Worm (Caenorhabditis elegans): ENCODE data around the gene srsx-34.

The srsx-34 gene

ce11 chrV:9059468-9059867 is 23.7 kb downstream of the srsx-34 start, which contains the start of the genes C25E10.16 and C25E10.13:
C25E10.16 (minus strand) TSS chrV:9059568.
C25E10.13 (plus strand) TSS chrV:9059723.
- no peak for TF ChIP-seq flt-1 (GFP tag; IDR thresholded peaks at IDR 0.05)
- no peak for TF ChIP-seq klf-2 (GFP tag; conservative IDR thresholded peaks at IDR 0.05)
- TF ChIP-seq ref-1 (GFP tag; conservative IDR thresholded peaks at IDR 0.05), result no peak

- TF ChIP-seq klf-2 (GFP tag; conservative IDR thresholded peaks at IDR 0.05) (no peak), flt-1 (GFP tag; IDR thresholded peaks at IDR 0.05) (no peak), ztf-29 (GFP tag; IDR thresholded peaks at IDR 0.05) (no peak), med-1 (GFP tag; optimal IDR thresholded peaks at IDR 0.05; ENCODE audit: insufficient read depth) (no peak), ref-1 (GFP tag; conservative IDR thresholded peaks at IDR 0.05) (no peak)
Measured at ce11 chrV:9062341-9062740, 26.6 kb downstream of the srsx-34 start, which contains the start of gene C25E10.12. C25E10.12 (minus strand) TSS chrV:9062441.

ce11 chrV:9063134-9063533 is 27.3 kb downstream of the srsx-34 start:
- TF ChIP-seq med-1 (GFP tag; optimal IDR thresholded peaks at IDR 0.05; ENCODE audit: insufficient read depth), result no peak
- no peak for TF ChIP-seq ztf-23 (GFP tag; IDR thresholded peaks at IDR 0.05)
- no peak for TF ChIP-seq ztf-29 (GFP tag; IDR thresholded peaks at IDR 0.05)
- TF ChIP-seq flt-1 (GFP tag; IDR thresholded peaks at IDR 0.05), result no peak
- TF ChIP-seq T22C8.4 (GFP tag; IDR thresholded peaks at IDR 0.05), result no peak
- no peak for TF ChIP-seq klf-2 (GFP tag; conservative IDR thresholded peaks at IDR 0.05)
- TF ChIP-seq tab-1 (GFP tag; IDR thresholded peaks at IDR 0.05), result no peak
- TF ChIP-seq cog-1 (tag; optimal IDR thresholded peaks at IDR 0.05), result no peak
- TF ChIP-seq ref-1 (GFP tag; conservative IDR thresholded peaks at IDR 0.05), result no peak

- TF ChIP-seq tab-1 (GFP tag; IDR thresholded peaks at IDR 0.05) (no peak), T22C8.4 (GFP tag; IDR thresholded peaks at IDR 0.05) (no peak), med-1 (GFP tag; optimal IDR thresholded peaks at IDR 0.05; ENCODE audit: insufficient read depth) (no peak), klf-2 (GFP tag; conservative IDR thresholded peaks at IDR 0.05) (no peak), ref-1 (GFP tag; conservative IDR thresholded peaks at IDR 0.05) (no peak), flt-1 (GFP tag; IDR thresholded peaks at IDR 0.05) (no peak), ztf-29 (GFP tag; IDR thresholded peaks at IDR 0.05) (no peak), ztf-23 (GFP tag; IDR thresholded peaks at IDR 0.05) (no peak), cog-1 (tag; optimal IDR thresholded peaks at IDR 0.05) (no peak)
Measured at ce11 chrV:9065001-9065400, 29.2 kb downstream of the srsx-34 start.

ce11 chrV:9065915-9066314 is 30.1 kb downstream of the srsx-34 start:
- TF ChIP-seq ztf-23 (GFP tag; IDR thresholded peaks at IDR 0.05) (no peak), ref-1 (GFP tag; conservative IDR thresholded peaks at IDR 0.05) (no peak), flt-1 (GFP tag; IDR thresholded peaks at IDR 0.05) (no peak), med-1 (GFP tag; optimal IDR thresholded peaks at IDR 0.05; ENCODE audit: insufficient read depth) (no peak), T22C8.4 (GFP tag; IDR thresholded peaks at IDR 0.05) (no peak), cog-1 (tag; optimal IDR thresholded peaks at IDR 0.05) (no peak), ztf-29 (GFP tag; IDR thresholded peaks at IDR 0.05) (no peak), klf-2 (GFP tag; conservative IDR thresholded peaks at IDR 0.05) (no peak), tab-1 (GFP tag; IDR thresholded peaks at IDR 0.05) (no peak)

ce11 chrV:9067678-9068077 is 31.9 kb downstream of the srsx-34 start, which contains the start of gene fip-2:
fip-2 (plus strand) TSS chrV:9067978.
- no peak for TF ChIP-seq flt-1 (GFP tag; IDR thresholded peaks at IDR 0.05)
- TF ChIP-seq klf-2 (GFP tag; conservative IDR thresholded peaks at IDR 0.05), result no peak
- no peak for TF ChIP-seq T22C8.4 (GFP tag; IDR thresholded peaks at IDR 0.05)

- no peak for TF ChIP-seq T22C8.4 (GFP tag; IDR thresholded peaks at IDR 0.05)
- no peak for TF ChIP-seq cog-1 (tag; optimal IDR thresholded peaks at IDR 0.05)
- TF ChIP-seq ztf-23 (GFP tag; IDR thresholded peaks at IDR 0.05), result no peak
- no peak for TF ChIP-seq med-1 (GFP tag; optimal IDR thresholded peaks at IDR 0.05; ENCODE audit: insufficient read depth)
- no peak for TF ChIP-seq klf-2 (GFP tag; conservative IDR thresholded peaks at IDR 0.05)
- no peak for TF ChIP-seq ref-1 (GFP tag; conservative IDR thresholded peaks at IDR 0.05)
- no peak for TF ChIP-seq flt-1 (GFP tag; IDR thresholded peaks at IDR 0.05)
- TF ChIP-seq ztf-29 (GFP tag; IDR thresholded peaks at IDR 0.05), result no peak
- no peak for TF ChIP-seq tab-1 (GFP tag; IDR thresholded peaks at IDR 0.05)
Measured at ce11 chrV:9069680-9070079, 33.9 kb downstream of the srsx-34 start, which contains the start of gene T27E4.5. T27E4.5 (minus strand) TSS chrV:9069780.

ce11 chrV:9073322-9074038 is 37.7 kb downstream of the srsx-34 start, which contains the start of gene oac-50:
oac-50 (minus strand) TSS chrV:9073540.
- no peak for TF ChIP-seq ztf-29 (GFP tag; IDR thresholded peaks at IDR 0.05)

ce11 chrV:9074360-9074834 is 38.6 kb downstream of the srsx-34 start:
- TF ChIP-seq med-1 (GFP tag; optimal IDR thresholded peaks at IDR 0.05; ENCODE audit: insufficient read depth), result no peak
- no peak for TF ChIP-seq tab-1 (GFP tag; IDR thresholded peaks at IDR 0.05)
- no peak for TF ChIP-seq cog-1 (tag; optimal IDR thresholded peaks at IDR 0.05)

ce11 chrV:9075827-9076226 is 40.0 kb downstream of the srsx-34 start:
- TF ChIP-seq cog-1 (tag; optimal IDR thresholded peaks at IDR 0.05) (no peak), med-1 (GFP tag; optimal IDR thresholded peaks at IDR 0.05; ENCODE audit: insufficient read depth) (no peak), klf-2 (GFP tag; conservative IDR thresholded peaks at IDR 0.05) (no peak), ref-1 (GFP tag; conservative IDR thresholded peaks at IDR 0.05) (no peak), T22C8.4 (GFP tag; IDR thresholded peaks at IDR 0.05) (no peak), ztf-23 (GFP tag; IDR thresholded peaks at IDR 0.05) (no peak), ztf-29 (GFP tag; IDR thresholded peaks at IDR 0.05) (no peak)
